Worm (Caenorhabditis elegans) whole organism, L1 larva: ENCODE data around the gene nuaf-1.

Source experiments
- C04F5.9 ChIP-seq: sonication (generic microtip); optimal IDR thresholded peaks from 2 replicates; lab custom pipeline; 2016; ENCODE audit warnings: missing genetic modification characterization, missing compliant biosample characterization
- Y116A8C.19 ChIP-seq: sonication (generic microtip); optimal IDR thresholded peaks from 2 replicates; lab custom pipeline; 2016; ENCODE audit warnings: missing compliant biosample characterization, missing genetic modification characterization, borderline replicate concordance
- aly-2 ChIP-seq: fragments of 150-350 bp; optimal IDR thresholded peaks from 2 replicates; lab custom pipeline; 2014; ENCODE audit warnings: missing biosample characterization, missing genetic modification characterization
- blmp-1 ChIP-seq: fragments of 150-350 bp; optimal IDR thresholded peaks from 2 replicates; lab custom pipeline; 2014; ENCODE audit warnings: missing biosample characterization, missing genetic modification characterization
- ceh-8 ChIP-seq: fragments of 200-800 bp; sonication (Bioruptor generic); optimal IDR thresholded peaks from 2 replicates; lab custom pipeline; 2018; ENCODE audit warnings: mild to moderate bottlenecking, missing genetic modification characterization, moderate library complexity, missing compliant biosample characterization
- ceh-82 ChIP-seq, 3 experiments: fragments of 150-350 bp in 1 of 3; sonication (generic microtip) in 2 of 3; optimal IDR thresholded peaks; 2 replicates each; lab custom pipeline; 2014 to 2017; ENCODE audit warnings: missing biosample characterization in 3 of 3, missing genetic modification characterization in 3 of 3
- ceh-90 ChIP-seq: sonication (generic microtip); optimal IDR thresholded peaks from 2 replicates; lab custom pipeline; 2016; ENCODE audit warnings: missing genetic modification characterization, missing compliant biosample characterization
- ces-1 ChIP-seq: fragments of 150-350 bp; optimal IDR thresholded peaks from 2 replicates; lab custom pipeline; 2014; ENCODE audit warnings: missing biosample characterization, missing genetic modification reagents, missing genetic modification characterization
- dsc-1 ChIP-seq: sonication (generic microtip); optimal IDR thresholded peaks from 2 replicates; lab custom pipeline; 2016; ENCODE audit warnings: mild to moderate bottlenecking, missing genetic modification characterization, missing compliant biosample characterization
- efl-1 ChIP-seq, 4 experiments: fragments of 150-350 bp; optimal IDR thresholded peaks in 3 of 4; peaks in 1 of 4; 1 replicate in 1 of 4; 2 replicates in 3 of 4; lab custom pipeline; 2014; ENCODE audit warnings: missing biosample characterization in 2 of 4, missing genetic modification characterization in 2 of 4, missing genetic modification reagents in 2 of 4
- efl-3 ChIP-seq: fragments of 200-800 bp; sonication (Bioruptor generic); optimal IDR thresholded peaks from 2 replicates; lab custom pipeline; 2018; ENCODE audit warnings: mild to moderate bottlenecking, missing genetic modification characterization, missing compliant biosample characterization
- ets-5 ChIP-seq: fragments of 200-800 bp; sonication (Bioruptor generic); IDR thresholded peaks from 2 replicates; pipeline ENCODE4 v1.3.6; 2022; ENCODE audit warnings: missing genetic modification characterization, missing compliant biosample characterization
- fkh-8 ChIP-seq: sonication (generic microtip); optimal IDR thresholded peaks from 2 replicates; lab custom pipeline; 2016; ENCODE audit warnings: mild to moderate bottlenecking, missing genetic modification characterization, missing compliant biosample characterization
- fos-1 ChIP-seq: fragments of 150-350 bp; optimal IDR thresholded peaks from 2 replicates; lab custom pipeline; 2014; ENCODE audit warnings: missing biosample characterization, missing genetic modification characterization
- grh-1 ChIP-seq: fragments of 200-800 bp; sonication (Bioruptor generic); IDR thresholded peaks from 2 replicates; pipeline ENCODE4 v1.3.6; 2022; ENCODE audit warnings: missing genetic modification reagents, missing genetic modification characterization, missing compliant biosample characterization
- hlh-17 ChIP-seq: fragments of 200-800 bp; sonication (Bioruptor generic); optimal IDR thresholded peaks from 2 replicates; lab custom pipeline; 2018; ENCODE audit warnings: missing genetic modification characterization, mild to moderate bottlenecking, missing compliant biosample characterization, moderate library complexity, borderline replicate concordance
- jun-1 ChIP-seq: fragments of 150-350 bp; optimal IDR thresholded peaks from 2 replicates; lab custom pipeline; 2014; ENCODE audit warnings: missing biosample characterization, missing genetic modification reagents, missing genetic modification characterization
- lin-13 ChIP-seq: fragments of 150-350 bp; optimal IDR thresholded peaks from 2 replicates; lab custom pipeline; 2014; ENCODE audit warnings: missing biosample characterization, missing genetic modification reagents, missing genetic modification characterization
- lin-14 ChIP-seq: fragments of 200-800 bp; sonication (Bioruptor generic); optimal IDR thresholded peaks from 2 replicates; lab custom pipeline; 2018; ENCODE audit warnings: mild to moderate bottlenecking, missing genetic modification characterization, moderate library complexity, missing compliant biosample characterization
- lin-15B ChIP-seq: fragments of 150-350 bp; sonication (generic microtip); optimal IDR thresholded peaks from 3 replicates; lab custom pipeline; 2014; ENCODE audit warnings: missing biosample characterization, missing genetic modification characterization
- lin-35 ChIP-seq, 2 experiments: fragments of 150-350 bp; optimal IDR thresholded peaks; 2 replicates each; lab custom pipeline; 2014; ENCODE audit warnings: missing biosample characterization in 2 of 2, missing genetic modification characterization in 2 of 2, missing genetic modification reagents in 2 of 2
- lin-39 ChIP-seq: fragments of 150-350 bp; optimal IDR thresholded peaks from 2 replicates; lab custom pipeline; 2014; ENCODE audit warnings: missing biosample characterization, missing genetic modification reagents, missing genetic modification characterization
- lsy-2 ChIP-seq, 2 experiments: fragments of 150-350 bp; optimal IDR thresholded peaks; 2 replicates each; lab custom pipeline; 2014; ENCODE audit warnings: missing biosample characterization in 2 of 2, missing genetic modification characterization in 2 of 2
- mef-2 ChIP-seq: fragments of 150-350 bp; optimal IDR thresholded peaks from 2 replicates; lab custom pipeline; 2014; ENCODE audit warnings: missing biosample characterization, missing genetic modification characterization
- mep-1 ChIP-seq: fragments of 150-350 bp; optimal IDR thresholded peaks from 2 replicates; lab custom pipeline; 2014; ENCODE audit warnings: missing biosample characterization, missing genetic modification characterization
- nhr-12 ChIP-seq: sonication (generic microtip); optimal IDR thresholded peaks from 2 replicates; lab custom pipeline; 2017; ENCODE audit warnings: missing biosample characterization, missing genetic modification characterization
- nhr-20 ChIP-seq: sonication (generic microtip); optimal IDR thresholded peaks from 2 replicates; lab custom pipeline; 2016; ENCODE audit warnings: mild to moderate bottlenecking, missing genetic modification characterization, missing compliant biosample characterization
- nhr-237 ChIP-seq: fragments of 150-350 bp; optimal IDR thresholded peaks from 2 replicates; lab custom pipeline; 2014; ENCODE audit warnings: missing biosample characterization, missing genetic modification characterization
- nhr-71 ChIP-seq: sonication (generic microtip); optimal IDR thresholded peaks from 2 replicates; lab custom pipeline; 2016; ENCODE audit warnings: mild to moderate bottlenecking, missing genetic modification characterization, moderate library complexity, missing compliant biosample characterization
- nhr-76 ChIP-seq: sonication (generic microtip); optimal IDR thresholded peaks from 2 replicates; lab custom pipeline; 2017; ENCODE audit warnings: missing biosample characterization, missing genetic modification characterization
- nhr-85 ChIP-seq: sonication (generic microtip); peaks from one replicate; lab custom pipeline; 2016; ENCODE audit warnings: missing genetic modification characterization, inconsistent platforms, missing compliant biosample characterization
- pqm-1 ChIP-seq: sonication (generic microtip); optimal IDR thresholded peaks from 3 replicates; lab custom pipeline; 2017; ENCODE audit warnings: missing biosample characterization, missing genetic modification characterization
- rnt-1 ChIP-seq: sonication (generic microtip); optimal IDR thresholded peaks from 2 replicates; lab custom pipeline; 2016; ENCODE audit warnings: mild to moderate bottlenecking, missing genetic modification characterization, moderate library complexity, missing compliant biosample characterization
- skn-1 ChIP-seq: fragments of 150-350 bp; optimal IDR thresholded peaks from 2 replicates; lab custom pipeline; 2014; ENCODE audit warnings: missing biosample characterization, missing genetic modification characterization
- sptf-1 ChIP-seq: fragments of 150-350 bp; optimal IDR thresholded peaks from 2 replicates; lab custom pipeline; 2014; ENCODE audit warnings: missing biosample characterization, missing genetic modification characterization
- tbx-2 ChIP-seq: sonication (generic microtip); optimal IDR thresholded peaks from 2 replicates; lab custom pipeline; 2016; ENCODE audit warnings: missing genetic modification characterization, missing compliant biosample characterization
- unc-62 ChIP-seq: fragments of 150-350 bp; optimal IDR thresholded peaks from 2 replicates; lab custom pipeline; 2014; ENCODE audit warnings: missing biosample characterization, missing genetic modification reagents, missing genetic modification characterization
- vab-15 ChIP-seq: sonication (generic microtip); optimal IDR thresholded peaks from 2 replicates; lab custom pipeline; 2017; ENCODE audit warnings: missing genotype, mild to moderate bottlenecking, missing genetic modification characterization, missing compliant biosample characterization
- xbp-1 ChIP-seq: sonication (generic microtip); optimal IDR thresholded peaks from 2 replicates; lab custom pipeline; 2016; ENCODE audit warnings: missing genetic modification characterization, missing compliant biosample characterization
- zag-1 ChIP-seq: fragments of 150-350 bp; optimal IDR thresholded peaks from 2 replicates; lab custom pipeline; 2014; ENCODE audit warnings: missing biosample characterization, missing genetic modification characterization
- ztf-11 ChIP-seq, 2 experiments: sonication (generic microtip); optimal IDR thresholded peaks; 2 replicates each; lab custom pipeline; 2016 to 2017; ENCODE audit warnings: missing genetic modification characterization in 2 of 2, missing biosample characterization in 1 of 2, missing compliant biosample characterization in 1 of 2

nuaf-1 gene

DNA sequence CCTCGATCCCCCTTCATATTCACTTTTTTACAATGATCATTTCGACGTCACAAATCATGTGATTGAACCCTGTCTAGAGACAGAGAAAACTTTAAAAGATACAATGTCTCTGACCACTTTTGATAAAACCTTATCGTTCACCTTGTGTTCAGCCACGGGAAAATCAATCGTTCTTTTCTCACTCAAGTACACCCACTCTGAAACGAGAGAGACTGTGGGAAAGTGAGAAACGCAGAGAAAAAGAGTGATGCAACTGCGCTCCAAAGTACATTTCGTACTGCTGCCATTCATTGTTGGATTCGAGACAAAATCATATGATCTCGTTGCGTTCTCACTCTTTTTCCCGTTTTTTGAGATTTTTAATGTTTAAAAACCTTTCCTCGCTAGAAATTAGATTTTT lies 3.2 kb downstream of the nuaf-1 start (continued):
- TF ChIP-seq nhr-76 (tag; lab: Kevin White, UChicago) = no peak
- TF ChIP-seq ceh-8 (GFP tag; lab: Kevin White, UChicago) = no peak
- no peak for TF ChIP-seq sptf-1
- TF ChIP-seq ces-1 (GFP tag; lab: Kevin White, UChicago) = no peak
- peak; percentile 96 for TF ChIP-seq nhr-85 (tag; lab: Kevin White, UChicago)
- TF ChIP-seq ceh-82 (tag; optimal IDR thresholded peaks at IDR 0.05; lab: Kevin White, UChicago) = peak; percentile 41 to 80 (median 69)
- peak; percentile 97 for TF ChIP-seq nhr-71
- peak; percentile 93 for TF ChIP-seq mep-1
- TF ChIP-seq hlh-17 = no peak
- TF ChIP-seq ztf-11 (tag; optimal IDR thresholded peaks at IDR 0.05; lab: Kevin White, UChicago) = peak in 1 of 2 experiments; percentile 2
- TF ChIP-seq lin-15B (tag; lab: Kevin White, UChicago) = peak; percentile 86
- TF ChIP-seq ets-5 (GFP tag; lab: Robert Waterston, UW) = no peak
- no peak for TF ChIP-seq zag-1
- TF ChIP-seq vab-15 (tag; lab: Kevin White, UChicago) = peak; percentile 33
- TF ChIP-seq pqm-1 = no peak
- peak; percentile 90 for TF ChIP-seq rnt-1 (tag; lab: Kevin White, UChicago)
- peak; percentile 93 for TF ChIP-seq tbx-2
- TF ChIP-seq lin-39 (tag; lab: Kevin White, UChicago) = peak; percentile 7
- peak; percentile 78 for TF ChIP-seq dsc-1 (tag; lab: Kevin White, UChicago)
- TF ChIP-seq lsy-2 (tag; optimal IDR thresholded peaks at IDR 0.05; lab: Kevin White, UChicago) = peak; percentile 86 to 92
- TF ChIP-seq C04F5.9 (tag; lab: Kevin White, UChicago) = peak; percentile 66
- no peak for TF ChIP-seq efl-3 (GFP tag; lab: Kevin White, UChicago)
- TF ChIP-seq blmp-1 (tag; lab: Kevin White, UChicago) = peak; percentile 90
- TF ChIP-seq skn-1 (tag; lab: Kevin White, UChicago) = peak; percentile 56
- TF ChIP-seq nhr-12 (tag; lab: Kevin White, UChicago) = no peak
- TF ChIP-seq xbp-1 (tag; lab: Kevin White, UChicago) = peak; percentile 88
- TF ChIP-seq nhr-20 (tag; lab: Kevin White, UChicago) = peak; percentile 98
- TF ChIP-seq lin-13 (GFP tag; lab: Kevin White, UChicago) = peak; percentile 81
- TF ChIP-seq fkh-8 = peak; percentile 77
- TF ChIP-seq lin-35 (GFP tag; optimal IDR thresholded peaks at IDR 0.05; lab: Kevin White, UChicago) = peak; percentile 85 to 91
- TF ChIP-seq Y116A8C.19 (tag; lab: Kevin White, UChicago) = no peak
- TF ChIP-seq aly-2 (tag; lab: Kevin White, UChicago) = peak; percentile 67
- TF ChIP-seq mef-2 (tag; lab: Kevin White, UChicago) = no peak
- peak; percentile 84 for TF ChIP-seq grh-1 (GFP tag; lab: Robert Waterston, UW)
- peak; percentile 76 for TF ChIP-seq jun-1 (tag; lab: Kevin White, UChicago)
- TF ChIP-seq fos-1 (tag; lab: Kevin White, UChicago) = peak; percentile 88
- peak; percentile 98 for TF ChIP-seq lin-14 (GFP tag; lab: Kevin White, UChicago)
- peak; percentile 50 for TF ChIP-seq ceh-90

DNA sequence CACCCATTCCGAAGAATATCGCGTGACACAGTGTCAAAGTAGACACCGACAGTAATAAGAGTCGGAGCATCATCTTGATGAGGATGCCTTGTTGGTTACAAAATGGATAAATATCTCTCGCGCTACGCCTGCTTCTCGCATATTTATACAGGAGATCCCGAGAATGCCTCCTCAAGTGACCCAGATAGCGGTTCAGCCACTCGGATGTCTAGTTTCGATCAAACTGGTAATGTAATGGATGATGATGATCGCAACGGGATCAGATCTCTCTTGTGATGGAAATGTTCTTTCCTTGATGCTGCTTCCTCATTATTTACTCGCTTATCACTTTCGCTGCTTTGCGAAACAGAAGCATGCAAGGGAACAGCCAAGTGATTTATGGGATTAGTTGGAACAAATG lies 4.6 kb downstream of the nuaf-1 start, which contains the start of gene grl-17:
TSS of gene grl-17 (minus strand) at position 101 of the 400 bp plus-strand sequence.
- TF ChIP-seq lsy-2 (tag; optimal IDR thresholded peaks at IDR 0.05; lab: Kevin White, UChicago) = no peak
- TF ChIP-seq blmp-1 (tag; lab: Kevin White, UChicago) = peak; percentile 48

DNA sequence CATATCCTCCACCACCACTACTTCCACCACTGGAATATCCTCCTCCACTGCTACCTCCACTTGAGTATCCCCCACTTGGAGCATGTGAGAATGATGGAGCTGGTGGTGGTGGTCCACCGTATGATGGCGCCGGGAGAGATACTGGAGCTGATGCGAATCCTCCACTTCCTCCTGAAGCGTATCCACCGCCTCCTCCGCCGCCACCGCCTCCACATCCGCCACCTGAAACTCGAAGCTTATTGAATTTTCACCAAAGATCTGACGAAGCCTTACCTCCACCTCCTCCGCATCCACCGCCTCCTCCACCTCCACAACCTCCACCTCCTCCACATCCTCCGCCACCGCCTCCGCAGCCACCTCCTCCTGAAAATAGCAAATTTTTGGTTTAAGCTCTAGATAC lies 5.7 kb downstream of the nuaf-1 start:
- TF ChIP-seq unc-62 (GFP tag; lab: Kevin White, UChicago) (no peak), efl-1 (optimal IDR thresholded peaks at IDR 0.05; lab: Kevin White, UChicago) (no peak), efl-1 (GFP tag; optimal IDR thresholded peaks at IDR 0.05 in 1 of 2; lab: Kevin White, UChicago) (peak in 1 of 2 experiments; percentile 36), nhr-237 (tag; lab: Kevin White, UChicago) (no peak), lin-35 (GFP tag; optimal IDR thresholded peaks at IDR 0.05; lab: Kevin White, UChicago) (no peak), fkh-8 (no peak)
